Fruit fly (Drosophila melanogaster): ENCODE measurements around the gene CG5916.

CG5916 gene

dm6 chr3R:16157564-16158242 lies 10.9 kb downstream of the CG5916 start (continued):
- TF ChIP-seq CG12744 (GFP tag; optimal IDR thresholded peaks at IDR 0.05) (peak; percentile 17), Sox100B (GFP tag; optimal IDR thresholded peaks at IDR 0.05) (peak; percentile 61), gcm (GFP tag; optimal IDR thresholded peaks at IDR 0.05) (peak; percentile 37), Trl (optimal IDR thresholded peaks at IDR 0.05) (peak; percentile 66 to 76), Trl (GFP tag; optimal IDR thresholded peaks at IDR 0.05) (no peak), CG11247 (GFP tag; IDR thresholded peaks at IDR 0.05) (no peak), B-H1 (GFP tag; IDR thresholded peaks at IDR 0.05) (peak; percentile 28; the same call in 1 of the 3 replicates), scrt (GFP tag; optimal IDR thresholded peaks at IDR 0.05) (peak; percentile 92), CG3163 (GFP tag; optimal IDR thresholded peaks at IDR 0.05) (peak; percentile 98), Fer2 (tag; optimal IDR thresholded peaks at IDR 0.05) (no peak), CG4820 (GFP tag; optimal IDR thresholded peaks at IDR 0.05) (no peak), unc-4 (GFP tag; IDR thresholded peaks at IDR 0.05; ENCODE audit: partially characterized antibody) (0 out of 2 replicates have a peak, but pooled peaks have one; percentile 33), lmd (GFP tag; IDR thresholded peaks at IDR 0.05) (peak; percentile 39), Asciz (GFP tag; optimal IDR thresholded peaks at IDR 0.05) (peak; percentile 37), fd96Cb (tag; optimal IDR thresholded peaks at IDR 0.05) (peak; percentile 30), CG17361 (GFP tag; IDR thresholded peaks at IDR 0.05) (peak; percentile 67; the same call in 2 of the 3 replicates), CG15011 (GFP tag; optimal IDR thresholded peaks at IDR 0.05) (peak; percentile 45), shn (GFP tag; optimal IDR thresholded peaks at IDR 0.05) (peak; percentile 1), Ets65A (GFP tag) (peak; percentile 1), CG7839 (tag; optimal IDR thresholded peaks at IDR 0.05) (peak; percentile 63), CG16815 (GFP tag; optimal IDR thresholded peaks at IDR 0.05) (peak; percentile 23), CG1233 (GFP tag; optimal IDR thresholded peaks at IDR 0.05) (peak; percentile 58), chinmo (GFP tag; IDR thresholded peaks at IDR 0.05; ENCODE audit: partially characterized antibody) (peak; percentile 91; the same call in 2 of the 4 replicates), CG18764 (GFP tag; optimal IDR thresholded peaks at IDR 0.05) (no peak), Opbp (GFP tag; IDR thresholded peaks at IDR 0.05; ENCODE audit: partially characterized antibody) (0 out of 3 replicates have a peak, but pooled peaks have one; percentile 38), Scr (GFP tag; IDR thresholded peaks at IDR 0.05; ENCODE audit: partially characterized antibody) (0 out of 2 replicates have a peak, but pooled peaks have one; percentile 36), CG30431 (GFP tag; optimal IDR thresholded peaks at IDR 0.05) (no peak), Nf-YA (GFP tag; IDR thresholded peaks at IDR 0.05) (no peak), CG17359 (tag; optimal IDR thresholded peaks at IDR 0.05) (peak; percentile 47), Atf3 (GFP tag; optimal IDR thresholded peaks at IDR 0.05) (no peak), dpn (GFP tag; optimal IDR thresholded peaks at IDR 0.05) (peak in 1 of 2 experiments; percentile 27), fd64A (GFP tag; optimal IDR thresholded peaks at IDR 0.05) (no peak), vfl (GFP tag; optimal IDR thresholded peaks at IDR 0.05) (peak; percentile 17), Dbx (GFP tag; IDR thresholded peaks at IDR 0.05) (peak; percentile 63; the same call in 2 of the 3 replicates), jumu (GFP tag; optimal IDR thresholded peaks at IDR 0.05) (no peak), mam (GFP tag; optimal IDR thresholded peaks at IDR 0.05) (peak; percentile 11), CG31441 (GFP tag; IDR thresholded peaks at IDR 0.05) (peak; percentile 64; the same call in 1 of the 2 replicates), CG16813 (GFP tag; IDR thresholded peaks at IDR 0.05; ENCODE audit: partially characterized antibody) (no peak), CG10267 (tag; optimal IDR thresholded peaks at IDR 0.05) (peak; percentile 16), CG15514 (GFP tag; optimal IDR thresholded peaks at IDR 0.05) (peak; percentile 6), lab (GFP tag; optimal IDR thresholded peaks at IDR 0.05) (peak; percentile 50), Doc3 (GFP tag; IDR thresholded peaks at IDR 0.05; ENCODE audit: partially characterized antibody) (0 out of 3 replicates have a peak, but pooled peaks have one; percentile 23), ssp (GFP tag; IDR thresholded peaks at IDR 0.05) (peak; percentile 39; the same call in 1 of the 2 replicates), odd (GFP tag; optimal IDR thresholded peaks at IDR 0.05) (peak; percentile 16), CG4328 (GFP tag; optimal IDR thresholded peaks at IDR 0.05) (no peak), ewg (GFP tag; optimal IDR thresholded peaks at IDR 0.05) (peak; percentile 23), Deaf1 (tag; optimal IDR thresholded peaks at IDR 0.05) (peak; percentile 79), NfI (GFP tag; optimal IDR thresholded peaks at IDR 0.05) (peak; percentile 7)
